Fruit fly (Drosophila melanogaster): Measurements from ENCODE around the gene CG42857.

CG42857 gene

DNA sequence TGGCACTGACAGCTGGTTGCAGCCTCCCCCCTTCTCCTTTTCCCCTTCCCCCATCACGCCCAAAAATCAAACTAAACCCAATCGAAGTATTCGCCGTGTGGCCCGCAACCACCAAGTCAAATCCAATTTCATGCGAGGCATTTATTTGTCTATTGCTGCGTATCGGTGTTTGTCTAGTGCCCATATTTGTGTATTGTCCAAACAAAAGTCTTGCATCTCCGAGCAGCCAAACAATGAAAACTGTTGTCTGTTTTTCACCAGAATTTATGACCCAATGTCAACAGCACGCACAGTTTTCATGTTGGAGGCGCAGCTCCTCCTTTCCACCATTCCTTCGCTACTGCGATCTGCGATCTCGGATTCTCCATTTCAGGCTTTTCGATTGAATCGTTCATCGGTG, 49.0 kb upstream of the CG42857 start (continued):
- TF ChIP-seq CG1024 (GFP tag; IDR thresholded peaks at IDR 0.05): no peak
- 0 out of 2 replicates have a peak, but pooled peaks have one; percentile 25 for TF ChIP-seq CG5953 (GFP tag; IDR thresholded peaks at IDR 0.05)
- peak; percentile 41 for TF ChIP-seq jumu (GFP tag; optimal IDR thresholded peaks at IDR 0.05)
- peak; percentile 70 for TF ChIP-seq CG17359 (tag; optimal IDR thresholded peaks at IDR 0.05)
- peak; percentile 32 for TF ChIP-seq sima (GFP tag; optimal IDR thresholded peaks at IDR 0.05)
- TF ChIP-seq ewg (GFP tag; optimal IDR thresholded peaks at IDR 0.05): peak; percentile 29
- TF ChIP-seq CG8944 (GFP tag; optimal IDR thresholded peaks at IDR 0.05): peak; percentile 6
- no peak for TF ChIP-seq vfl (GFP tag; optimal IDR thresholded peaks at IDR 0.05)
- TF ChIP-seq CG11723 (GFP tag; optimal IDR thresholded peaks at IDR 0.05): peak; percentile 70
- peak; percentile 72 for TF ChIP-seq CG12071 (GFP tag; optimal IDR thresholded peaks at IDR 0.05)
- TF ChIP-seq CG9437 (GFP tag; optimal IDR thresholded peaks at IDR 0.05): peak; percentile 25
- peak in 1 of 2 experiments; percentile 49 for TF ChIP-seq Hr51 (GFP tag; optimal IDR thresholded peaks at IDR 0.05)
- 0 out of 2 replicates have a peak, but pooled peaks have one; percentile 32 for TF ChIP-seq Nf-YA (GFP tag; IDR thresholded peaks at IDR 0.05)
- no peak for TF ChIP-seq CG42726 (GFP tag; IDR thresholded peaks at IDR 0.05; ENCODE audit: partially characterized antibody)
- TF ChIP-seq CG1603 (tag; optimal IDR thresholded peaks at IDR 0.05): peak; percentile 91
- peak; percentile 34 for TF ChIP-seq pros (GFP tag; optimal IDR thresholded peaks at IDR 0.05)
- TF ChIP-seq CG5180 (GFP tag; optimal IDR thresholded peaks at IDR 0.05): peak; percentile 38
- no peak for TF ChIP-seq pho (GFP tag; optimal IDR thresholded peaks at IDR 0.05)
- peak; percentile 32 for TF ChIP-seq kay (GFP tag; optimal IDR thresholded peaks at IDR 0.05)
- TF ChIP-seq tin (GFP tag; optimal IDR thresholded peaks at IDR 0.05): peak; percentile 14
- peak; percentile 55 for TF ChIP-seq YL-1 (GFP tag; optimal IDR thresholded peaks at IDR 0.05)
- TF ChIP-seq h (optimal IDR thresholded peaks at IDR 0.05): no peak
- TF ChIP-seq CG3065 (GFP tag; optimal IDR thresholded peaks at IDR 0.05): peak; percentile 10
- peak; percentile 51; the same call in 1 of the 2 replicates for TF ChIP-seq HLH3B (GFP tag; IDR thresholded peaks at IDR 0.05)
- TF ChIP-seq CG7987 (GFP tag; optimal IDR thresholded peaks at IDR 0.05): peak; percentile 84
- TF ChIP-seq chm (GFP tag; IDR thresholded peaks at IDR 0.05): peak; percentile 72; the same call in 1 of the 2 replicates
- TF ChIP-seq Nf-YB (GFP tag; optimal IDR thresholded peaks at IDR 0.05): peak; percentile 54
- peak; percentile 3 for TF ChIP-seq D19A (tag; optimal IDR thresholded peaks at IDR 0.05)
- TF ChIP-seq Hr3 (GFP tag; optimal IDR thresholded peaks at IDR 0.05): no peak
- peak; percentile 3 for TF ChIP-seq shn (GFP tag; optimal IDR thresholded peaks at IDR 0.05)
- TF ChIP-seq CG34422 (GFP tag; IDR thresholded peaks at IDR 0.05): 0 out of 3 replicates have a peak, but pooled peaks have one; percentile 10
- TF ChIP-seq pum (GFP tag; optimal IDR thresholded peaks at IDR 0.05): no peak
- peak; percentile 43 for TF ChIP-seq oc (tag; optimal IDR thresholded peaks at IDR 0.05)
- 0 out of 3 replicates have a peak, but pooled peaks have one; percentile 39 for TF ChIP-seq CG3726 (GFP tag; IDR thresholded peaks at IDR 0.05)
- TF ChIP-seq peb (GFP tag; IDR thresholded peaks at IDR 0.05): no peak
- TF ChIP-seq Sry-δ (GFP tag; optimal IDR thresholded peaks at IDR 0.05): peak; percentile 4
- TF ChIP-seq gem (tag; optimal IDR thresholded peaks at IDR 0.05): peak; percentile 26
- TF ChIP-seq stc (GFP tag; IDR thresholded peaks at IDR 0.05): peak; percentile 52; the same call in 1 of the 2 replicates
- no peak for TF ChIP-seq Scr (GFP tag; IDR thresholded peaks at IDR 0.05; ENCODE audit: partially characterized antibody)
- peak; percentile 14 for TF ChIP-seq run (tag; optimal IDR thresholded peaks at IDR 0.05)
- peak; percentile 4 for TF ChIP-seq CG4424 (GFP tag; optimal IDR thresholded peaks at IDR 0.05)
- no peak for TF ChIP-seq bbx (GFP tag; IDR thresholded peaks at IDR 0.05; ENCODE audit: partially characterized antibody)
- peak; percentile 64 for TF ChIP-seq Blimp-1 (GFP tag; optimal IDR thresholded peaks at IDR 0.05)
- peak; percentile 28 for TF ChIP-seq CG10979 (tag; optimal IDR thresholded peaks at IDR 0.05)
- peak; percentile 80 for TF ChIP-seq CG33557 (GFP tag; optimal IDR thresholded peaks at IDR 0.05)
- peak; percentile 5; the same call in 1 of the 3 replicates for TF ChIP-seq dysf (GFP tag; IDR thresholded peaks at IDR 0.05)
- no peak for TF ChIP-seq CG4820 (GFP tag; optimal IDR thresholded peaks at IDR 0.05)
- TF ChIP-seq ac (GFP tag; optimal IDR thresholded peaks at IDR 0.05): peak; percentile 93
- no peak for TF ChIP-seq D (optimal IDR thresholded peaks at IDR 0.05)
- TF ChIP-seq D (GFP tag; optimal IDR thresholded peaks at IDR 0.05): peak; percentile 72
- TF ChIP-seq her (GFP tag; optimal IDR thresholded peaks at IDR 0.05): no peak

Measured in whole organism, embryonic.